Fruit fly (Drosophila melanogaster) whole organism, embryonic: Measurements from ENCODE around the gene CG17598.

Source experiments
- ATbp ChIP-seq: fragments of 200-800 bp; sonication (Bioruptor generic); optimal IDR thresholded peaks from 2 replicates; lab custom pipeline; 2017; ENCODE audit warnings: missing biosample characterization, mild to moderate bottlenecking, missing genetic modification characterization, missing genetic modification reagents
- Ada2b ChIP-seq: fragments of 200-800 bp; sonication (Bioruptor generic); IDR thresholded peaks from 2 replicates; pipeline ENCODE4 v1.3.6; 2022; ENCODE audit warnings: missing biosample characterization, missing genetic modification characterization
- Antp ChIP-seq: fragments of 200-800 bp; sonication (Bioruptor generic); optimal IDR thresholded peaks from 3 replicates; lab custom pipeline; 2016; ENCODE audit warnings: missing biosample characterization, missing genetic modification characterization
- Asciz ChIP-seq: fragments of 200-800 bp; sonication (Bioruptor generic); optimal IDR thresholded peaks from 2 replicates; lab custom pipeline; 2017; ENCODE audit warnings: missing biosample characterization, mild to moderate bottlenecking, missing genetic modification characterization, missing genetic modification reagents
- BtbVII ChIP-seq: fragments of 200-800 bp; sonication (Bioruptor generic); optimal IDR thresholded peaks from 3 replicates; lab custom pipeline; 2017; ENCODE audit warnings: missing biosample characterization, mild to moderate bottlenecking, missing genetic modification characterization
- CG10565 ChIP-seq: fragments of 200-800 bp; sonication (Bioruptor generic); optimal IDR thresholded peaks from 3 replicates; lab custom pipeline; 2016; ENCODE audit warnings: missing biosample characterization, mild to moderate bottlenecking, missing genetic modification characterization
- CG10979 ChIP-seq: fragments of 200-800 bp; sonication (Bioruptor generic); optimal IDR thresholded peaks from 2 replicates; lab custom pipeline; 2018; ENCODE audit warnings: missing biosample characterization, mild to moderate bottlenecking, missing genetic modification characterization, moderate library complexity
- CG11247 ChIP-seq: fragments of 200-800 bp; sonication (Bioruptor generic); IDR thresholded peaks from 2 replicates; pipeline ENCODE4 v1.3.6; 2022; ENCODE audit warnings: missing biosample characterization, missing genetic modification characterization
- CG11504 ChIP-seq: fragments of 200-800 bp; sonication (Bioruptor generic); optimal IDR thresholded peaks from 3 replicates; lab custom pipeline; 2019; ENCODE audit warnings: missing biosample characterization, mild to moderate bottlenecking, missing genetic modification characterization, moderate library complexity
- CG15011 ChIP-seq: fragments of 200-800 bp; sonication (Bioruptor generic); optimal IDR thresholded peaks from 3 replicates; lab custom pipeline; 2018; ENCODE audit warnings: missing biosample characterization, mild to moderate bottlenecking, missing genetic modification characterization
- CG16813 ChIP-seq: fragments of 200-800 bp; sonication (Bioruptor generic); IDR thresholded peaks from 3 replicates; pipeline ENCODE4 v1.3.6; 2022; ENCODE audit warnings: missing biosample characterization, missing genetic modification characterization; ENCODE audit not compliant: partially characterized antibody
- CG2712 ChIP-seq: fragments of 200-800 bp; optimal IDR thresholded peaks from 3 replicates; lab custom pipeline; 2019; ENCODE audit warnings: missing biosample characterization, mild to moderate bottlenecking, missing genetic modification characterization, moderate library complexity
- CG34224 ChIP-seq: fragments of 200-800 bp; sonication (Bioruptor generic); IDR thresholded peaks from 3 replicates; pipeline ENCODE4 v1.3.6; 2022; ENCODE audit warnings: missing biosample characterization, missing genetic modification characterization; ENCODE audit not compliant: partially characterized antibody
- CG4424 ChIP-seq: fragments of 200-800 bp; sonication (Bioruptor generic); optimal IDR thresholded peaks from 3 replicates; lab custom pipeline; 2016; ENCODE audit warnings: missing biosample characterization, missing genetic modification characterization
- CG4820 ChIP-seq: fragments of 200-800 bp; sonication (Bioruptor generic); optimal IDR thresholded peaks from 3 replicates; lab custom pipeline; 2016; ENCODE audit warnings: missing biosample characterization, missing genetic modification characterization
- CG8388 ChIP-seq: fragments of 200-800 bp; sonication (Bioruptor generic); optimal IDR thresholded peaks from 2 replicates; lab custom pipeline; 2019; ENCODE audit warnings: missing biosample characterization, mild to moderate bottlenecking, missing genetic modification characterization, moderate library complexity
- CG9727 ChIP-seq: fragments of 200-800 bp; sonication (Bioruptor generic); optimal IDR thresholded peaks from 3 replicates; lab custom pipeline; 2017; ENCODE audit warnings: missing biosample characterization, mild to moderate bottlenecking, missing genetic modification characterization
- D ChIP-seq, 2 experiments: fragments of 200-800 bp in 1 of 2; fragments of >200 bp in 1 of 2; sonication (Bioruptor generic) in 1 of 2; optimal IDR thresholded peaks; 2 replicates in 1 of 2; 3 replicates in 1 of 2; lab custom pipeline; 2017; ENCODE audit warnings: mild to moderate bottlenecking in 1 of 2, missing biosample characterization in 1 of 2, missing genetic modification characterization in 1 of 2, missing genetic modification reagents in 1 of 2
- D19A ChIP-seq: fragments of 200-800 bp; optimal IDR thresholded peaks from 3 replicates; lab custom pipeline; 2019; ENCODE audit warnings: missing biosample characterization, mild to moderate bottlenecking, missing genetic modification characterization, moderate library complexity
- D19B ChIP-seq: fragments of 200-800 bp; sonication (Bioruptor generic); optimal IDR thresholded peaks from 2 replicates; lab custom pipeline; 2017; ENCODE audit warnings: missing biosample characterization, mild to moderate bottlenecking, missing genetic modification characterization
- Dbx ChIP-seq: fragments of 200-800 bp; sonication (Bioruptor generic); IDR thresholded peaks from 3 replicates; pipeline ENCODE4 v1.3.6; 2022; ENCODE audit warnings: missing biosample characterization, missing genetic modification characterization
- Doc3 ChIP-seq: fragments of 200-800 bp; sonication (Bioruptor generic); IDR thresholded peaks from 3 replicates; pipeline ENCODE4 v1.3.6; 2022; ENCODE audit warnings: missing biosample characterization, missing genetic modification characterization; ENCODE audit not compliant: partially characterized antibody
- HHEX ChIP-seq: fragments of 200-800 bp; sonication (Bioruptor generic); optimal IDR thresholded peaks from 3 replicates; lab custom pipeline; 2017; ENCODE audit warnings: missing biosample characterization, mild to moderate bottlenecking, missing genetic modification characterization, missing genetic modification reagents
- HLH4C ChIP-seq: fragments of 200-800 bp; sonication (Bioruptor generic); IDR thresholded peaks from 3 replicates; pipeline ENCODE4 v1.3.6; 2022; ENCODE audit warnings: missing biosample characterization, missing genetic modification characterization; ENCODE audit not compliant: partially characterized antibody
- Kr ChIP-seq: fragments of 200-800 bp; sonication (Bioruptor generic); optimal IDR thresholded peaks from 2 replicates; lab custom pipeline; 2017; ENCODE audit warnings: missing biosample characterization, mild to moderate bottlenecking, missing genetic modification characterization
- NFAT ChIP-seq: fragments of 200-800 bp; sonication (Bioruptor generic); IDR thresholded peaks from 2 replicates; pipeline ENCODE4 v1.3.6; 2022; ENCODE audit warnings: missing biosample characterization, missing genetic modification characterization
- Nf-YB ChIP-seq: fragments of 200-800 bp; sonication (Bioruptor generic); optimal IDR thresholded peaks from 3 replicates; lab custom pipeline; 2019; ENCODE audit warnings: missing biosample characterization, mild to moderate bottlenecking, missing genetic modification characterization, moderate library complexity
- Six4 ChIP-seq: fragments of 200-800 bp; sonication (Bioruptor generic); optimal IDR thresholded peaks from 2 replicates; lab custom pipeline; 2016; ENCODE audit warnings: missing biosample characterization, missing genetic modification characterization
- Ssrp ChIP-seq: fragments of 200-800 bp; sonication (Bioruptor generic); optimal IDR thresholded peaks from 2 replicates; lab custom pipeline; 2018; ENCODE audit warnings: missing biosample characterization, mild to moderate bottlenecking, missing genetic modification characterization, moderate library complexity
- ab ChIP-seq: fragments of 200-800 bp; sonication (Bioruptor generic); optimal IDR thresholded peaks from 2 replicates; lab custom pipeline; 2016; ENCODE audit warnings: missing biosample characterization, missing genetic modification characterization
- amos ChIP-seq: fragments of 200-800 bp; sonication (Bioruptor generic); IDR thresholded peaks from 2 replicates; pipeline ENCODE4 v1.3.6; 2022; ENCODE audit warnings: missing biosample characterization, missing genetic modification characterization; ENCODE audit not compliant: partially characterized antibody
- bab2 ChIP-seq: fragments of 200-800 bp; sonication (Bioruptor generic); optimal IDR thresholded peaks from 2 replicates; lab custom pipeline; 2016; ENCODE audit warnings: missing biosample characterization, missing genetic modification characterization
- chif ChIP-seq, 2 experiments: fragments of 200-800 bp; sonication (Bioruptor generic); optimal IDR thresholded peaks; 3 replicates each; lab custom pipeline; 2016; ENCODE audit warnings: missing biosample characterization in 2 of 2, missing genetic modification characterization in 2 of 2
- chinmo ChIP-seq: fragments of 200-800 bp; sonication (Bioruptor generic); IDR thresholded peaks from 4 replicates; pipeline ENCODE4 v1.3.6; 2022; ENCODE audit warnings: missing biosample characterization, missing genetic modification characterization; ENCODE audit not compliant: partially characterized antibody
- dm ChIP-seq: fragments of 200-800 bp; sonication (Bioruptor generic); optimal IDR thresholded peaks from 3 replicates; lab custom pipeline; 2016; ENCODE audit warnings: missing biosample characterization, missing genetic modification characterization
- dmrt11E ChIP-seq: fragments of 200-800 bp; sonication (Bioruptor generic); optimal IDR thresholded peaks from 3 replicates; lab custom pipeline; 2018; ENCODE audit warnings: missing biosample characterization, mild to moderate bottlenecking, missing genetic modification characterization, moderate library complexity
- fd3F ChIP-seq: fragments of 200-800 bp; sonication (Bioruptor generic); optimal IDR thresholded peaks from 2 replicates; lab custom pipeline; 2018; ENCODE audit warnings: missing biosample characterization, mild to moderate bottlenecking, missing genetic modification characterization, moderate library complexity
- hkb ChIP-seq, 2 experiments: fragments of 200-800 bp in 1 of 2; fragments of >200 bp in 1 of 2; sonication (Bioruptor generic) in 1 of 2; IDR thresholded peaks in 1 of 2; optimal IDR thresholded peaks in 1 of 2; 2 replicates each; pipeline versions ENCODE4 v1.3.6 to Lab custom; 2017 to 2022; ENCODE audit warnings: missing biosample characterization in 1 of 2, missing genetic modification characterization in 1 of 2
- insv ChIP-seq, 2 experiments: fragments of 200-800 bp; sonication (Bioruptor generic); optimal IDR thresholded peaks; 3 replicates each; lab custom pipeline; 2016 to 2018; ENCODE audit warnings: missing biosample characterization in 2 of 2, missing genetic modification characterization in 2 of 2
- lola ChIP-seq, 3 experiments: fragments of >200 bp in 2 of 3; fragments of 200-800 bp in 1 of 3; sonication (Bioruptor generic) in 1 of 3; optimal IDR thresholded peaks; 2 replicates each; lab custom pipeline; 2017 to 2019; ENCODE audit warnings: missing biosample characterization in 3 of 3, missing genetic modification characterization in 3 of 3, mild to moderate bottlenecking in 1 of 3, moderate library complexity in 1 of 3
- slou ChIP-seq: fragments of 200-800 bp; sonication (Bioruptor generic); optimal IDR thresholded peaks from 3 replicates; lab custom pipeline; 2016; ENCODE audit warnings: missing biosample characterization, missing genetic modification characterization
- sna ChIP-seq: fragments of 200-800 bp; sonication (Bioruptor generic); IDR thresholded peaks from 2 replicates; pipeline ENCODE4 v1.3.6; 2022; ENCODE audit warnings: missing biosample characterization, missing genetic modification characterization; ENCODE audit not compliant: partially characterized antibody
- sr ChIP-seq: fragments of 200-800 bp; sonication (Bioruptor generic); IDR thresholded peaks from 3 replicates; pipeline ENCODE4 v1.3.6; 2022; ENCODE audit warnings: missing biosample characterization, missing genetic modification characterization
- ssp ChIP-seq: fragments of 200-800 bp; sonication (Bioruptor generic); IDR thresholded peaks from 2 replicates; pipeline ENCODE4 v1.3.6; 2022; ENCODE audit warnings: missing biosample characterization, missing genetic modification characterization
- sug ChIP-seq: fragments of 200-800 bp; optimal IDR thresholded peaks from 2 replicates; lab custom pipeline; 2019; ENCODE audit warnings: missing biosample characterization, mild to moderate bottlenecking, missing genetic modification characterization, moderate library complexity
- zen2 ChIP-seq: fragments of 200-800 bp; sonication (Bioruptor generic); IDR thresholded peaks from 3 replicates; pipeline ENCODE4 v1.3.6; 2022; ENCODE audit warnings: missing biosample characterization, missing genetic modification characterization; ENCODE audit not compliant: partially characterized antibody

CG17598 gene

DNA sequence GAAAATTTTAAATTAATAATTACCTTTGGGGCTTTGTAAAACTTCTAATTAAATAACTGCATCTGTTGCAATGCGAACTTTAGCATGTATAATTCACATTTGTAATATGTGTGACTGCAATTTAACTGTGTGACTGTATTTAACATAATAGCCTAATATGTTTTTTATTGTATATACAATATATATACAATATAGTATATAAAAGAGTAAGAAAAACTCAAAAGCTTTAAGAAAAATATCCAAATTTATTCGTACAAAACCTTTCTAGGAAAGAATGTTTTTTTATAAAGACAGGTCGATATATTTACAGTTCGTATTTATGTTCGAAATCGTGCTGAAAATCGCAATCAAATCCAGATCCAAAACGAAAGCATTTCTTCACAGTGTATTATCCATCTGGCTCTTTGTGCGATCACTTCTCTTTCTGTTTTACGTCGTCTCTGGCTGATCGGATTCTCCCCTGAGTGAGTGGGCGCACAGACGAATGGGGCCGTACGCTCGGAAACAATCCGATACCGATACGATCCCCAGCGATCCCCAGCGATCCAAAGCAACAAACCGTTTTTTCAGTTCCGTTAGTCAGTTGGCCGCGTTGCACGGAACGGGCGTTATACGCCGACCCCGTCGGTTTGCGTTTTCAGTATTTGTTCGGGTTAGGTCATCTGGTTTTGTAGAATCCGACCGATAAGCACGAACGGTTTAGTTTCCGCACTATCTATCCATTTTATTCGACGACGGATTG lies 49.0 kb downstream of the CG17598 start (continued):
- TF ChIP-seq Nf-YB (GFP tag; lab: Kevin White, UChicago), result peak; percentile 38
- TF ChIP-seq CG2712, result peak; percentile 57
- TF ChIP-seq HLH4C (GFP tag; lab: Robert Waterston, UW), result no peak
- no peak for TF ChIP-seq hkb (optimal IDR thresholded peaks at IDR 0.05; lab: Kevin White, UChicago)
- no peak for TF ChIP-seq hkb (GFP tag; IDR thresholded peaks at IDR 0.05; lab: Robert Waterston, UW)
- peak; percentile 80 for TF ChIP-seq CG9727 (GFP tag; lab: Kevin White, UChicago)
- no peak; the same call in 1 of the 2 replicates for TF ChIP-seq amos
- TF ChIP-seq insv (GFP tag; optimal IDR thresholded peaks at IDR 0.05; lab: Kevin White, UChicago), result no peak
- peak; percentile 53 for TF ChIP-seq dmrt11E
- peak; percentile 69; the same call in 2 of the 3 replicates for TF ChIP-seq sr (GFP tag; lab: Robert Waterston, UW)
- TF ChIP-seq D19B (GFP tag; lab: Kevin White, UChicago), result peak; percentile 64
- peak; percentile 63 for TF ChIP-seq CG4424
- no peak for TF ChIP-seq chif (GFP tag; optimal IDR thresholded peaks at IDR 0.05; lab: Kevin White, UChicago)
- TF ChIP-seq chinmo (GFP tag; lab: Robert Waterston, UW), result 0 out of 4 replicates have a peak, but pooled peaks have one; percentile 58
- TF ChIP-seq CG16813, result no peak
- no peak for TF ChIP-seq ab (GFP tag; lab: Kevin White, UChicago)
- TF ChIP-seq ATbp (GFP tag; lab: Kevin White, UChicago), result no peak
- TF ChIP-seq Six4 (GFP tag; lab: Kevin White, UChicago), result peak; percentile 46
- TF ChIP-seq Dbx (GFP tag; lab: Robert Waterston, UW), result peak; percentile 31; the same call in 1 of the 3 replicates
- 0 out of 2 replicates have a peak, but pooled peaks have one; percentile 12 for TF ChIP-seq ssp (GFP tag; lab: Robert Waterston, UW)
- peak; percentile 71 for TF ChIP-seq Ssrp (tag; lab: Kevin White, UChicago)
- TF ChIP-seq D19A, result peak; percentile 62
- no peak for TF ChIP-seq Doc3 (GFP tag; lab: Robert Waterston, UW)
- TF ChIP-seq lola (GFP tag; optimal IDR thresholded peaks at IDR 0.05; lab: Kevin White, UChicago), result peak in 1 of 3 experiments; percentile 68
- no peak for TF ChIP-seq dm (GFP tag; lab: Kevin White, UChicago)
- TF ChIP-seq sna, result no peak
- TF ChIP-seq Kr (GFP tag; lab: Kevin White, UChicago), result no peak
- peak; percentile 39 for TF ChIP-seq CG4820 (GFP tag; lab: Kevin White, UChicago)
- TF ChIP-seq Ada2b (GFP tag; lab: Robert Waterston, UW), result peak; percentile 31; the same call in 1 of the 2 replicates
- TF ChIP-seq CG10565 (GFP tag; lab: Kevin White, UChicago), result no peak
- peak; percentile 47 for TF ChIP-seq Asciz (GFP tag; lab: Kevin White, UChicago)
- peak; percentile 62 for TF ChIP-seq BtbVII (GFP tag; lab: Kevin White, UChicago)
- peak; percentile 51 for TF ChIP-seq CG8388
- TF ChIP-seq CG34224, result no peak
- TF ChIP-seq CG11247 (GFP tag; lab: Robert Waterston, UW), result 0 out of 2 replicates have a peak, but pooled peaks have one; percentile 8
- TF ChIP-seq sug, result peak; percentile 78
- peak; percentile 37 for TF ChIP-seq fd3F (GFP tag; lab: Kevin White, UChicago)
- TF ChIP-seq CG11504, result peak; percentile 83
- no peak for TF ChIP-seq NFAT (GFP tag; lab: Robert Waterston, UW)
- TF ChIP-seq bab2 (GFP tag; lab: Kevin White, UChicago), result peak; percentile 15
- TF ChIP-seq CG10979 (tag; lab: Kevin White, UChicago), result peak; percentile 72
- no peak for TF ChIP-seq zen2 (GFP tag; lab: Robert Waterston, UW)
- peak; percentile 22 for TF ChIP-seq Antp
- peak; percentile 26 for TF ChIP-seq slou
- peak; percentile 21 for TF ChIP-seq CG15011 (GFP tag; lab: Kevin White, UChicago)
- no peak for TF ChIP-seq D (optimal IDR thresholded peaks at IDR 0.05; lab: Kevin White, UChicago)
- TF ChIP-seq D (GFP tag; optimal IDR thresholded peaks at IDR 0.05; lab: Kevin White, UChicago), result peak; percentile 65
- peak; percentile 72 for TF ChIP-seq HHEX (GFP tag; lab: Kevin White, UChicago)
